Fruit fly (Drosophila melanogaster): Measurements from ENCODE around the gene TRAM.

Gene TRAM

dm6 chrX:932166-932565 is 2.9 kb upstream of the TRAM start, which contains the start of the genes CG32815 and CG3706:
CG32815 (plus strand) TSS chrX:932466.
CG3706 (minus strand) TSS chrX:932475.
- TF ChIP-seq psq (optimal IDR thresholded peaks at IDR 0.05) (no peak), h (optimal IDR thresholded peaks at IDR 0.05) (no peak), ttk (optimal IDR thresholded peaks at IDR 0.05) (no peak), Sin3A (optimal IDR thresholded peaks at IDR 0.05) (no peak), insv (optimal IDR thresholded peaks at IDR 0.05) (no peak), Myc (optimal IDR thresholded peaks at IDR 0.05) (no peak)

- TF ChIP-seq h (optimal IDR thresholded peaks at IDR 0.05) (no peak), Sin3A (optimal IDR thresholded peaks at IDR 0.05) (no peak), ttk (optimal IDR thresholded peaks at IDR 0.05) (no peak), Myc (optimal IDR thresholded peaks at IDR 0.05) (no peak), psq (optimal IDR thresholded peaks at IDR 0.05) (no peak), insv (optimal IDR thresholded peaks at IDR 0.05) (no peak)
Measured at dm6 chrX:932859-933258, 2.2 kb upstream of the TRAM start.

- TF ChIP-seq insv (optimal IDR thresholded peaks at IDR 0.05) (no peak), h (optimal IDR thresholded peaks at IDR 0.05) (no peak), Sin3A (optimal IDR thresholded peaks at IDR 0.05) (no peak), ttk (optimal IDR thresholded peaks at IDR 0.05) (no peak), psq (optimal IDR thresholded peaks at IDR 0.05) (no peak), Myc (optimal IDR thresholded peaks at IDR 0.05) (no peak)
Measured at dm6 chrX:933997-934396, 1.0 kb upstream of the TRAM start.

dm6 chrX:935901-936207 is 822 bp downstream of the TRAM start:
- TF ChIP-seq h (optimal IDR thresholded peaks at IDR 0.05), result no peak
- no peak for TF ChIP-seq ttk (optimal IDR thresholded peaks at IDR 0.05)

dm6 chrX:940580-941184 is 5.7 kb downstream of the TRAM start, which contains the start of the genes CG3704 and mus81:
CG3704 (minus strand) TSS chrX:940805.
mus81 (plus strand) TSS chrX:941075.
- no peak for TF ChIP-seq psq (optimal IDR thresholded peaks at IDR 0.05)
- no peak for TF ChIP-seq h (optimal IDR thresholded peaks at IDR 0.05)
- TF ChIP-seq Sin3A (optimal IDR thresholded peaks at IDR 0.05), result no peak
- no peak for TF ChIP-seq Myc (optimal IDR thresholded peaks at IDR 0.05)
- no peak for TF ChIP-seq insv (optimal IDR thresholded peaks at IDR 0.05)
- no peak for TF ChIP-seq ttk (optimal IDR thresholded peaks at IDR 0.05)

dm6 chrX:945446-946013 is 10.5 kb downstream of the TRAM start, which contains the start of gene CG3703:
CG3703 (minus strand) TSS chrX:945773.
- TF ChIP-seq psq (optimal IDR thresholded peaks at IDR 0.05), result no peak
- TF ChIP-seq h (optimal IDR thresholded peaks at IDR 0.05), result no peak
- TF ChIP-seq ttk (optimal IDR thresholded peaks at IDR 0.05), result no peak
- no peak for TF ChIP-seq Myc (optimal IDR thresholded peaks at IDR 0.05)
- TF ChIP-seq insv (optimal IDR thresholded peaks at IDR 0.05), result no peak
- no peak for TF ChIP-seq Sin3A (optimal IDR thresholded peaks at IDR 0.05)

- no peak for TF ChIP-seq Sin3A (optimal IDR thresholded peaks at IDR 0.05)
- no peak for TF ChIP-seq insv (optimal IDR thresholded peaks at IDR 0.05)
- no peak for TF ChIP-seq ttk (optimal IDR thresholded peaks at IDR 0.05)
- TF ChIP-seq h (optimal IDR thresholded peaks at IDR 0.05), result no peak
Measured at dm6 chrX:946162-946561, 11.1 kb downstream of the TRAM start.

dm6 chrX:947450-948284 is 12.6 kb downstream of the TRAM start, which contains the start of gene CG3699:
CG3699 (minus strand) TSS chrX:947500.
- TF ChIP-seq h (optimal IDR thresholded peaks at IDR 0.05), result no peak
- no peak for TF ChIP-seq insv (optimal IDR thresholded peaks at IDR 0.05)
- no peak for TF ChIP-seq psq (optimal IDR thresholded peaks at IDR 0.05)
- no peak for TF ChIP-seq ttk (optimal IDR thresholded peaks at IDR 0.05)
- no peak for TF ChIP-seq Myc (optimal IDR thresholded peaks at IDR 0.05)
- TF ChIP-seq Sin3A (optimal IDR thresholded peaks at IDR 0.05), result no peak

- TF ChIP-seq psq (optimal IDR thresholded peaks at IDR 0.05) (no peak), Myc (optimal IDR thresholded peaks at IDR 0.05) (no peak), Sin3A (optimal IDR thresholded peaks at IDR 0.05) (no peak), ttk (optimal IDR thresholded peaks at IDR 0.05) (no peak), insv (optimal IDR thresholded peaks at IDR 0.05) (no peak), h (optimal IDR thresholded peaks at IDR 0.05) (no peak)
Measured at dm6 chrX:948285-948556, 13.2 kb downstream of the TRAM start.

- TF ChIP-seq ttk (optimal IDR thresholded peaks at IDR 0.05) (no peak), Myc (optimal IDR thresholded peaks at IDR 0.05) (no peak), psq (optimal IDR thresholded peaks at IDR 0.05) (no peak), insv (optimal IDR thresholded peaks at IDR 0.05) (no peak), Sin3A (optimal IDR thresholded peaks at IDR 0.05) (no peak), h (optimal IDR thresholded peaks at IDR 0.05) (no peak)
Measured at dm6 chrX:951800-952199, 16.8 kb downstream of the TRAM start, which contains the start of gene CG3690. CG3690 (minus strand) TSS chrX:951900.

- no peak for TF ChIP-seq ttk (optimal IDR thresholded peaks at IDR 0.05)
- no peak for TF ChIP-seq psq (optimal IDR thresholded peaks at IDR 0.05)
- no peak for TF ChIP-seq insv (optimal IDR thresholded peaks at IDR 0.05)
- TF ChIP-seq Sin3A (optimal IDR thresholded peaks at IDR 0.05), result no peak
- no peak for TF ChIP-seq h (optimal IDR thresholded peaks at IDR 0.05)
- TF ChIP-seq Myc (optimal IDR thresholded peaks at IDR 0.05), result no peak
Measured at dm6 chrX:953807-954206, 18.8 kb downstream of the TRAM start.

- TF ChIP-seq ttk (optimal IDR thresholded peaks at IDR 0.05) (no peak), Myc (optimal IDR thresholded peaks at IDR 0.05) (no peak), insv (optimal IDR thresholded peaks at IDR 0.05) (no peak), psq (optimal IDR thresholded peaks at IDR 0.05) (no peak), Sin3A (optimal IDR thresholded peaks at IDR 0.05) (no peak), h (optimal IDR thresholded peaks at IDR 0.05) (no peak)
Measured at dm6 chrX:955873-956272, 20.8 kb downstream of the TRAM start.
